Worm (Caenorhabditis elegans): ENCODE results near the gene ctr-9.

ctr-9 gene

ce11 chrIII:9546016-9546659 is 54.9 kb downstream of the ctr-9 start, which contains the start of gene unc-16 (continued):
- TF ChIP-seq nhr-28 (tag; optimal IDR thresholded peaks at IDR 0.05) (no peak), eor-1 (tag; optimal IDR thresholded peaks at IDR 0.05) (peak in 1 of 2 experiments; percentile 13), pqm-1 (tag; optimal IDR thresholded peaks at IDR 0.05) (peak; percentile 23), R02D3.7 (tag; optimal IDR thresholded peaks at IDR 0.05) (peak; percentile 70), nhr-237 (tag; optimal IDR thresholded peaks at IDR 0.05) (no peak), lsy-12 (tag; optimal IDR thresholded peaks at IDR 0.05) (peak; percentile 85), elt-3 (tag; optimal IDR thresholded peaks at IDR 0.05) (no peak), ama-1 (optimal IDR thresholded peaks at IDR 0.05) (peak; percentile 58), ceh-82 (tag; optimal IDR thresholded peaks at IDR 0.05) (peak; percentile 19), elt-1 (tag; optimal IDR thresholded peaks at IDR 0.05) (no peak), egl-27 (tag; optimal IDR thresholded peaks at IDR 0.05) (no peak), snpc-4 (tag; optimal IDR thresholded peaks at IDR 0.05) (peak; percentile 90), egl-5 (tag; optimal IDR thresholded peaks at IDR 0.05) (peak; percentile 88), mdl-1 (tag; optimal IDR thresholded peaks at IDR 0.05) (peak; percentile 87), ceh-9 (tag; optimal IDR thresholded peaks at IDR 0.05) (no peak)

All from whole organism, L3 larva.